Fruit fly (Drosophila melanogaster): ENCODE measurements around the gene CG5078.

DNA sequence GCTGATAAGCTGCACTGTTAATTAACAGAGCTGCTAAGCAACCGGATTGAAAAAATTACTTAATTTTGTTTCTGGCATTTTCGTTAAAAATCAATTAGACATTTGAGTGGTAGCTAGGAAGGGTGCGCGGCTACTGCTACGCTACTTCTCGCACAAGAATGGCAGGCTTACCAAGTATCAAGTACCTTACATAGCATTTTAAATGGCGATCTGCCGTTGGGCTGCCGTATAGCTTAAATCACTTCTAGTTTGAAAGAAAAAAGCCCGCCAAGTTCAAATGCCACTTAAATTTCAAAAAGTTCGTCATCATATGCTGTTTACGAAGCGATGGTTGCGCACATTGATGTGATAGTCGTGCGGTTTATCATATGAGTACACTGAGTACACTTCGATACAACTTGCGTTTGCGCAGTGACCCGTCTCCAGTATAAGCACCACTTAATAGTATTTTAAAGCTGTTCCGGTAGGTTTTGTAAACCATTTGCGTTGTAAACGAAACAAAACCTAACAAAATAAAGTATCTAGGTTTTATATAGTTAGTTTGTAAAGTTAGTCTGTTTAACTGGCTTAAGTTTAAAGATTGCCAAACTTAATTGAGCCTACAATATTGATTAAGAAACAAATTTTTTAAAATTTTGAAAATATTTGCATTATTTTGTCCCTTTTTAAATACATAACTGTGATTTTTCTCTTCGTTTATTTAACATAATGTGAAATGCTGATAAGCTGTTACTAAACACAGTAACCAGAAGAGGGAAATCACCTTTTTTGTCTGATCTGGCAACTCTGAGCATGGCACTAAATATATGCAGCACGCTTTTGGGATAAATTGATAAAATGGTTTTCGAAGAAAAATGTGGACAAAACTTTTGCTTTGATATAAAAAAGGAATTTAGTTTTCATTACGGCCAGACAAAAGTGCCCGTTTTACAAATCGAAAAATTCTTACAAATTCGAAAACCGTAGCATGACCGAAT lies 35.4 kb downstream of the CG5078 start:
- TF ChIP-seq CG8478 (optimal IDR thresholded peaks at IDR 0.05) = no peak
- TF ChIP-seq CTCF (optimal IDR thresholded peaks at IDR 0.05) = peak in 1 of 2 experiments; percentile 62
